Fruit fly (Drosophila melanogaster): ENCODE data around the gene mRpL1.

DNA sequence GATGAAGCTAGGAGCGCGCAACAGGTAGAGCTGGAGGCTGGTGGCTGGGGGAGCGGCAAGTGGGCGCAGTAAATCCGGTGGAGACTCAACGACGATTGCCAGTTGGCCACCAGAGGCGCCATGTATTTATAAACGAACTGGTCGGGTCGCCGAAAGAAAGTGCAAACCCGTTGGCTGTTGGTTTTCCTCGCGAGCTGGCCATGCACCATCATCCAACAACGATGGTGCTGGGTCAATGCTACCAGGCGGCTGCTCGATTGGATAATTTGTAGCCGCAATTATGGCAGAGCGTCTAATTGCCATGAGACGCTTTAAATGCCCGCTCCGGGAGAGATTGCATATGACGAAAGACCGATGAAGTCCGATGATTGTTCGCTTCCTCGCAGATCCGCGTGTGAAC lies 9.4 kb downstream of the mRpL1 start, which contains the start of gene CG11693:
- TF ChIP-seq Crg-1 (GFP tag; optimal IDR thresholded peaks at IDR 0.05) (no peak), pad (GFP tag; optimal IDR thresholded peaks at IDR 0.05) (no peak), cnc (optimal IDR thresholded peaks at IDR 0.05) (no peak), bab1 (GFP tag; optimal IDR thresholded peaks at IDR 0.05) (no peak), CG5204 (GFP tag; optimal IDR thresholded peaks at IDR 0.05) (no peak), CG33017 (tag; optimal IDR thresholded peaks at IDR 0.05) (no peak), Clk (GFP tag; optimal IDR thresholded peaks at IDR 0.05) (no peak), CG14711 (tag; optimal IDR thresholded peaks at IDR 0.05) (no peak), CG12768 (GFP tag; optimal IDR thresholded peaks at IDR 0.05) (no peak)

Data from whole organism, adult.